Worm (Caenorhabditis elegans) whole organism, L2 larva: ENCODE measurements around the gene K07F5.12.

Source experiments
- crh-2 ChIP-seq: sonication (generic microtip); optimal IDR thresholded peaks from 2 replicates; lab custom pipeline; 2017; ENCODE audit warnings: missing biosample characterization, missing genetic modification characterization
- lin-13 ChIP-seq: fragments of 150-350 bp; optimal IDR thresholded peaks from 2 replicates; lab custom pipeline; 2014; ENCODE audit warnings: missing biosample characterization, missing genetic modification reagents, missing genetic modification characterization
- lsy-2 ChIP-seq, 2 experiments: fragments of 150-350 bp in 1 of 2; sonication (generic microtip) in 1 of 2; optimal IDR thresholded peaks; 2 replicates each; lab custom pipeline; 2014 to 2017; ENCODE audit warnings: missing biosample characterization in 2 of 2, missing genetic modification characterization in 2 of 2
- mdl-1 ChIP-seq, 2 experiments: fragments of 150-350 bp in 1 of 2; sonication (generic microtip) in 1 of 2; optimal IDR thresholded peaks; 2 replicates each; lab custom pipeline; 2017; ENCODE audit warnings: missing biosample characterization in 2 of 2, missing genetic modification characterization in 2 of 2

ce11 chrIV:9840984-9841590 is 14.7 kb upstream of the K07F5.12 start, which contains the start of the genes kin-24 and msp-56:
- TF ChIP-seq mdl-1 (tag; optimal IDR thresholded peaks at IDR 0.05; lab: Kevin White, UChicago) (no peak), crh-2 (tag; lab: Kevin White, UChicago) (no peak), lsy-2 (tag; optimal IDR thresholded peaks at IDR 0.05; lab: Kevin White, UChicago) (no peak), lin-13 (no peak)
